Worm (Caenorhabditis elegans): ENCODE data around the gene picc-1.

DNA sequence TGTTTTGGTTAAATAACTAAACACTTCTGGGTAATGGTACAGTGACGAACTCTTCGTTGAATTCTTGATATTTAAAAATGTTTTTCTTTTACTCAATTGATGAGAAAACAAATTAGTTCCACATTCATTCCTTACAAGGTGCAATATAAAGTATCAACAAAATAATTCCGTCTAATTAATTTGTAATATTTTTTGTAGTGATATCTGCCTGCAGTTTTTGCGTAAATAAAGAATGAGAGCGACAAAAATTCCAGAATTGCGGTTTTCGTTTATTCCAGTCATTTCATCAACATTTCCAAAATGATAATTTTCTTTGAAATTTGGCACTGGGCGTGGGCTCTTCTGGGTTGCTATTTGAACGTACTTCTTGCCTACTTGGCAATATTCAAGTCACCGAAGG, 36.5 kb downstream of the picc-1 start, which contains the start of gene srd-20:
- TF ChIP-seq pag-3 (tag; optimal IDR thresholded peaks at IDR 0.05; ENCODE audit: borderline replicate concordance) = no peak
- TF ChIP-seq pat-9 (tag; optimal IDR thresholded peaks at IDR 0.05) = no peak
- TF ChIP-seq fkh-10 (GFP tag; optimal IDR thresholded peaks at IDR 0.05) = no peak
- TF ChIP-seq ceh-19 (GFP tag; optimal IDR thresholded peaks at IDR 0.05) = no peak
- no peak for TF ChIP-seq ama-1 (optimal IDR thresholded peaks at IDR 0.05)
- no peak for TF ChIP-seq odd-2 (tag; optimal IDR thresholded peaks at IDR 0.05)
- TF ChIP-seq nhr-11 (tag; optimal IDR thresholded peaks at IDR 0.05) = no peak
- TF ChIP-seq ceh-24 (tag; optimal IDR thresholded peaks at IDR 0.05) = no peak
- TF ChIP-seq dve-1 (tag; optimal IDR thresholded peaks at IDR 0.05) = no peak
- no peak for TF ChIP-seq hlh-30 (tag; optimal IDR thresholded peaks at IDR 0.05; ENCODE audit: insufficient read depth)
- TF ChIP-seq ceh-6 (GFP tag; optimal IDR thresholded peaks at IDR 0.05) = no peak
- TF ChIP-seq tbx-7 (tag; optimal IDR thresholded peaks at IDR 0.05) = no peak
- TF ChIP-seq tbx-2 (tag; optimal IDR thresholded peaks at IDR 0.05) = no peak
- no peak for TF ChIP-seq ceh-48 (tag; optimal IDR thresholded peaks at IDR 0.05)
